Worm (Caenorhabditis elegans): ENCODE measurements around the gene sre-11.

sre-11 gene

ce11 chrV:7683907-7684655 lies at the start of gene sre-11:
TSS of gene sre-11 (minus strand) at chrV:7683957.
- no peak for TF ChIP-seq unc-130 (GFP tag; optimal IDR thresholded peaks at IDR 0.05)
- no peak for TF ChIP-seq ama-1 (optimal IDR thresholded peaks at IDR 0.05)
- TF ChIP-seq ama-1 (GFP tag; optimal IDR thresholded peaks at IDR 0.05): no peak
- TF ChIP-seq ceh-79 (tag; optimal IDR thresholded peaks at IDR 0.05): no peak
- TF ChIP-seq ceh-27 (GFP tag; optimal IDR thresholded peaks at IDR 0.05): no peak
- no peak for TF ChIP-seq bed-1 (GFP tag; IDR thresholded peaks at IDR 0.05)
- no peak for TF ChIP-seq lin-40 (tag; optimal IDR thresholded peaks at IDR 0.05)
- TF ChIP-seq ztf-18 (tag; optimal IDR thresholded peaks at IDR 0.05): no peak
- no peak for TF ChIP-seq mel-28 (tag; optimal IDR thresholded peaks at IDR 0.05; ENCODE audit: borderline replicate concordance)
- no peak for TF ChIP-seq ekl-4 (GFP tag; IDR thresholded peaks at IDR 0.05)
- TF ChIP-seq attf-3 (GFP tag; conservative IDR thresholded peaks at IDR 0.05): no peak
- no peak for TF ChIP-seq sea-2 (GFP tag; IDR thresholded peaks at IDR 0.05)
- no peak for TF ChIP-seq Y56A3A.18 (GFP tag; IDR thresholded peaks at IDR 0.05)
- TF ChIP-seq lin-54 (GFP tag; optimal IDR thresholded peaks at IDR 0.05): no peak
- TF ChIP-seq mcd-1 (GFP tag; IDR thresholded peaks at IDR 0.05): no peak
- no peak for TF ChIP-seq let-607 (tag; optimal IDR thresholded peaks at IDR 0.05)

- TF ChIP-seq Y56A3A.18 (GFP tag; IDR thresholded peaks at IDR 0.05) (no peak), nfyb-1 (GFP tag; IDR thresholded peaks at IDR 0.05) (peak; percentile 58), ceh-100 (GFP tag; IDR thresholded peaks at IDR 0.05) (no peak), madf-8 (GFP tag; conservative IDR thresholded peaks at IDR 0.05) (no peak; the same call in 1 of the 2 replicates), rpc-1 (optimal IDR thresholded peaks at IDR 0.05) (no peak), rpc-1 (tag; optimal IDR thresholded peaks at IDR 0.05) (no peak), zfh-2 (GFP tag; conservative IDR thresholded peaks at IDR 0.05) (no peak), hlh-26 (GFP tag; conservative IDR thresholded peaks at IDR 0.05) (no peak), hsf-1 (GFP tag; IDR thresholded peaks at IDR 0.05) (peak; percentile 67; the same call in 1 of the 2 replicates), hmg-1.2 (GFP tag; IDR thresholded peaks at IDR 0.05) (no peak), Y53F4B.3 (GFP tag; IDR thresholded peaks at IDR 0.05) (no peak), mes-4 (tag; optimal IDR thresholded peaks at IDR 0.05) (no peak), mxl-1 (tag; optimal IDR thresholded peaks at IDR 0.05) (peak; percentile 26), sptf-2 (GFP tag; optimal IDR thresholded peaks at IDR 0.05) (no peak), snpc-4 (GFP tag; optimal IDR thresholded peaks at IDR 0.05) (no peak), snpc-4 (tag; optimal IDR thresholded peaks at IDR 0.05) (no peak), ets-4 (GFP tag; optimal IDR thresholded peaks at IDR 0.05) (no peak), F49E8.2 (tag; optimal IDR thresholded peaks at IDR 0.05; ENCODE audit: insufficient read depth) (peak; percentile 31), pbrm-1 (GFP tag; IDR thresholded peaks at IDR 0.05) (0 out of 2 replicates have a peak, but pooled peaks have one; percentile 32), cebp-2 (GFP tag; IDR thresholded peaks at IDR 0.05) (0 out of 2 replicates have a peak, but pooled peaks have one; percentile 77), hlh-12 (tag; optimal IDR thresholded peaks at IDR 0.05) (no peak), ekl-4 (GFP tag; IDR thresholded peaks at IDR 0.05) (peak; percentile 60; the same call in 1 of the 2 replicates), madf-10 (tag; optimal IDR thresholded peaks at IDR 0.05) (no peak), hrde-1 (tag; optimal IDR thresholded peaks at IDR 0.05; ENCODE audit: borderline replicate concordance) (peak; percentile 38), athp-1 (tag; optimal IDR thresholded peaks at IDR 0.05) (peak; percentile 49), F52B5.7 (tag; optimal IDR thresholded peaks at IDR 0.05) (peak; percentile 9), ama-1 (optimal IDR thresholded peaks at IDR 0.05) (no peak), ama-1 (GFP tag; optimal IDR thresholded peaks at IDR 0.05) (peak in 1 of 2 experiments; percentile 43), lag-1 (GFP tag; IDR thresholded peaks at IDR 0.05) (no peak), nhr-80 (tag; optimal IDR thresholded peaks at IDR 0.05) (no peak), aptf-3 (GFP tag; IDR thresholded peaks at IDR 0.05) (0 out of 2 replicates have a peak, but pooled peaks have one; percentile 15), lin-54 (GFP tag; optimal IDR thresholded peaks at IDR 0.05) (peak; percentile 26), madf-6 (GFP tag; IDR thresholded peaks at IDR 0.05) (peak; percentile 42; the same call in 1 of the 2 replicates), hmg-20 (GFP tag; IDR thresholded peaks at IDR 0.05) (no peak), mcd-1 (GFP tag; IDR thresholded peaks at IDR 0.05) (0 out of 2 replicates have a peak, but pooled peaks have one; percentile 12), B0019.2 (GFP tag; conservative IDR thresholded peaks at IDR 0.05) (no peak)
Observed at ce11 chrV:7733240-7733765, 49.5 kb upstream of the sre-11 start.
